Fruit fly (Drosophila melanogaster) whole organism, embryonic: ENCODE measurements around the gene mus101.
A peak's percentile ranks its signal among the peaks of the same experiment; 100 is the strongest.

Source experiments
- B-H2 ChIP-seq: fragments of 200-800 bp; sonication (Bioruptor generic); optimal IDR thresholded peaks from 2 replicates; lab custom pipeline; 2018; ENCODE audit warnings: missing biosample characterization, mild to moderate bottlenecking, missing genetic modification characterization
- BEAF-32 ChIP-seq: fragments of 200-800 bp; sonication (Bioruptor generic); optimal IDR thresholded peaks from 3 replicates; lab custom pipeline; 2017; ENCODE audit warnings: missing biosample characterization, missing genetic modification characterization, mild to moderate bottlenecking, moderate library complexity, missing genetic modification reagents
- CG10462 ChIP-seq: fragments of 200-800 bp; sonication (Bioruptor generic); optimal IDR thresholded peaks from 2 replicates; lab custom pipeline; 2016; ENCODE audit warnings: missing biosample characterization, missing genetic modification characterization
- CG10543 ChIP-seq: fragments of 200-800 bp; sonication (Bioruptor generic); optimal IDR thresholded peaks from 3 replicates; lab custom pipeline; 2017; ENCODE audit warnings: missing biosample characterization, mild to moderate bottlenecking, missing genetic modification characterization, moderate library complexity
- CG12391 ChIP-seq: fragments of 200-800 bp; sonication (Bioruptor generic); optimal IDR thresholded peaks from 3 replicates; lab custom pipeline; 2018; ENCODE audit warnings: missing biosample characterization, mild to moderate bottlenecking, missing genetic modification characterization, moderate library complexity
- CG13296 ChIP-seq: fragments of 200-800 bp; sonication (Bioruptor generic); optimal IDR thresholded peaks from 3 replicates; lab custom pipeline; 2018; ENCODE audit warnings: missing biosample characterization, mild to moderate bottlenecking, missing genetic modification characterization
- CG13424 ChIP-seq: fragments of 200-800 bp; sonication (Bioruptor generic); optimal IDR thresholded peaks from 2 replicates; lab custom pipeline; 2019; ENCODE audit warnings: missing biosample characterization, mild to moderate bottlenecking, missing genetic modification characterization, moderate library complexity
- CG17359 ChIP-seq: fragments of 200-800 bp; sonication (Bioruptor generic); optimal IDR thresholded peaks from 3 replicates; lab custom pipeline; 2018; ENCODE audit warnings: missing biosample characterization, mild to moderate bottlenecking, missing genetic modification characterization, moderate library complexity
- CG2875 ChIP-seq: fragments of 200-800 bp; sonication (Bioruptor generic); optimal IDR thresholded peaks from 2 replicates; lab custom pipeline; 2017; ENCODE audit warnings: missing biosample characterization, mild to moderate bottlenecking, missing genetic modification characterization, missing genetic modification reagents
- CG34376 ChIP-seq: fragments of 200-800 bp; sonication (Bioruptor generic); optimal IDR thresholded peaks from 2 replicates; lab custom pipeline; 2018; ENCODE audit warnings: missing biosample characterization, mild to moderate bottlenecking, missing genetic modification characterization
- CG43689 ChIP-seq: fragments of 200-800 bp; sonication (Bioruptor generic); IDR thresholded peaks from 2 replicates; pipeline ENCODE4 v1.3.6; 2022; ENCODE audit warnings: missing biosample characterization, missing genetic modification characterization
- CG6683 ChIP-seq: fragments of 200-800 bp; sonication (Bioruptor generic); optimal IDR thresholded peaks from 2 replicates; lab custom pipeline; 2017; ENCODE audit warnings: missing biosample characterization, mild to moderate bottlenecking, missing genetic modification characterization, missing genetic modification reagents
- CG6689 ChIP-seq: fragments of 200-800 bp; sonication (Bioruptor generic); IDR thresholded peaks from 2 replicates; pipeline ENCODE4 v1.3.6; 2022; ENCODE audit warnings: missing biosample characterization, missing genetic modification characterization
- CG7839 ChIP-seq: fragments of 200-800 bp; sonication (Bioruptor generic); optimal IDR thresholded peaks from 3 replicates; lab custom pipeline; 2018; ENCODE audit warnings: missing biosample characterization, mild to moderate bottlenecking, missing genetic modification characterization, moderate library complexity
- CG7928 ChIP-seq: fragments of 200-800 bp; sonication (Bioruptor generic); optimal IDR thresholded peaks from 2 replicates; lab custom pipeline; 2017; ENCODE audit warnings: missing biosample characterization, mild to moderate bottlenecking, missing genetic modification characterization
- CG8765 ChIP-seq: fragments of 200-800 bp; sonication (Bioruptor generic); IDR thresholded peaks from 2 replicates; pipeline ENCODE4 v1.3.6; 2022; ENCODE audit warnings: missing biosample characterization, missing genetic modification characterization
- Deaf1 ChIP-seq: fragments of 200-800 bp; optimal IDR thresholded peaks from 3 replicates; lab custom pipeline; 2019; ENCODE audit warnings: missing biosample characterization, mild to moderate bottlenecking, missing genetic modification characterization, moderate library complexity
- Dref ChIP-seq: fragments of 200-800 bp; sonication (Bioruptor generic); IDR thresholded peaks from 2 replicates; pipeline ENCODE4 v1.3.6; 2022; ENCODE audit warnings: missing biosample characterization, missing genetic modification characterization
- Ets65A ChIP-seq: fragments of 200-800 bp; sonication (Bioruptor generic); peaks from one replicate; lab custom pipeline; 2016; ENCODE audit warnings: missing biosample characterization, missing genetic modification characterization
- GATAe ChIP-seq: fragments of 200-800 bp; sonication (Bioruptor generic); conservative IDR thresholded peaks from 2 replicates; pipeline ENCODE4 v1.3.6; 2022; ENCODE audit warnings: missing biosample characterization, missing genetic modification characterization
- Hey ChIP-seq: fragments of 200-800 bp; sonication (Bioruptor generic); optimal IDR thresholded peaks from 3 replicates; lab custom pipeline; 2018; ENCODE audit warnings: missing biosample characterization, mild to moderate bottlenecking, missing genetic modification characterization
- Hmx ChIP-seq: fragments of 200-800 bp; sonication (Bioruptor generic); optimal IDR thresholded peaks from 2 replicates; lab custom pipeline; 2016; ENCODE audit warnings: missing biosample characterization, missing genetic modification characterization
- Lhr ChIP-seq: fragments of 200-800 bp; sonication (Bioruptor generic); optimal IDR thresholded peaks from 3 replicates; lab custom pipeline; 2017; ENCODE audit warnings: mild to moderate bottlenecking, missing biosample characterization, missing genetic modification reagents, missing genetic modification characterization
- Meics ChIP-seq: fragments of 200-800 bp; sonication (Bioruptor generic); optimal IDR thresholded peaks from 2 replicates; lab custom pipeline; 2017; ENCODE audit warnings: missing biosample characterization, mild to moderate bottlenecking, missing genetic modification characterization
- Pdp1 ChIP-seq, 2 experiments: fragments of 200-800 bp; sonication (Bioruptor generic); optimal IDR thresholded peaks; 3 replicates each; lab custom pipeline; 2016; ENCODE audit warnings: missing biosample characterization in 2 of 2, missing genetic modification characterization in 2 of 2, mild to moderate bottlenecking in 1 of 2, moderate library complexity in 1 of 2
- ab ChIP-seq: fragments of 200-800 bp; sonication (Bioruptor generic); optimal IDR thresholded peaks from 2 replicates; lab custom pipeline; 2016; ENCODE audit warnings: missing biosample characterization, missing genetic modification characterization
- bigmax ChIP-seq: fragments of 200-800 bp; sonication (Bioruptor generic); optimal IDR thresholded peaks from 2 replicates; lab custom pipeline; 2018; ENCODE audit warnings: missing biosample characterization, mild to moderate bottlenecking, missing genetic modification characterization
- chinmo ChIP-seq: fragments of 200-800 bp; sonication (Bioruptor generic); IDR thresholded peaks from 4 replicates; pipeline ENCODE4 v1.3.6; 2022; ENCODE audit warnings: missing biosample characterization, missing genetic modification characterization; ENCODE audit not compliant: partially characterized antibody
- cwo ChIP-seq: fragments of 200-800 bp; sonication (Bioruptor generic); optimal IDR thresholded peaks from 3 replicates; lab custom pipeline; 2017; ENCODE audit warnings: missing biosample characterization, missing genetic modification characterization, mild to moderate bottlenecking, moderate library complexity, missing genetic modification reagents
- danr ChIP-seq: fragments of 200-800 bp; sonication (Bioruptor generic); IDR thresholded peaks from 2 replicates; pipeline ENCODE4 v1.3.6; 2022; ENCODE audit warnings: missing biosample characterization, missing genetic modification characterization
- exex ChIP-seq: fragments of 200-800 bp; sonication (Bioruptor generic); optimal IDR thresholded peaks from 4 replicates; lab custom pipeline; 2018; ENCODE audit warnings: missing biosample characterization, mild to moderate bottlenecking, missing genetic modification characterization, moderate library complexity
- ind ChIP-seq: fragments of 200-800 bp; sonication (Bioruptor generic); optimal IDR thresholded peaks from 3 replicates; lab custom pipeline; 2016; ENCODE audit warnings: missing biosample characterization, missing genetic modification characterization
- jigr1 ChIP-seq: fragments of 200-800 bp; sonication (Bioruptor generic); IDR thresholded peaks from 3 replicates; pipeline ENCODE4 v1.3.6; 2022; ENCODE audit warnings: missing biosample characterization, missing genetic modification characterization
- mirr ChIP-seq: fragments of 200-800 bp; sonication (Bioruptor generic); optimal IDR thresholded peaks from 3 replicates; lab custom pipeline; 2018; ENCODE audit warnings: missing biosample characterization, mild to moderate bottlenecking, missing genetic modification characterization
- mld ChIP-seq: fragments of 200-800 bp; sonication (Bioruptor generic); IDR thresholded peaks from 3 replicates; pipeline ENCODE4 v1.3.6; 2022; ENCODE audit warnings: missing biosample characterization, missing genetic modification characterization; ENCODE audit not compliant: partially characterized antibody
- pan ChIP-seq, 4 experiments: fragments of >200 bp in 3 of 4; fragments of 200-800 bp in 1 of 4; sonication (Bioruptor generic) in 1 of 4; optimal IDR thresholded peaks in 3 of 4; IDR thresholded peaks in 1 of 4; 2 replicates each; pipeline versions ENCODE4 v1.3.6 to Lab custom; 2017 to 2022; ENCODE audit warnings: missing biosample characterization in 2 of 4, missing genetic modification characterization in 2 of 4, mixed read lengths in 1 of 4
- prd ChIP-seq, 3 experiments: fragments of >200 bp in 2 of 3; fragments of 200-800 bp in 1 of 3; sonication (Bioruptor generic) in 1 of 3; optimal IDR thresholded peaks in 2 of 3; IDR thresholded peaks in 1 of 3; 2 replicates in 2 of 3; 3 replicates in 1 of 3; pipeline versions ENCODE4 v1.3.6 to Lab custom; 2017 to 2022; ENCODE audit warnings: missing biosample characterization in 1 of 3, missing genetic modification characterization in 1 of 3
- row ChIP-seq: fragments of 200-800 bp; sonication (Bioruptor generic); IDR thresholded peaks from 3 replicates; pipeline ENCODE4 v1.3.6; 2022; ENCODE audit warnings: missing biosample characterization, missing genetic modification characterization
- sc ChIP-seq, 3 experiments: fragments of >200 bp in 2 of 3; fragments of 200-800 bp in 1 of 3; sonication (Bioruptor generic) in 1 of 3; optimal IDR thresholded peaks; 2 replicates in 2 of 3; 3 replicates in 1 of 3; lab custom pipeline; 2017; ENCODE audit warnings: mild to moderate bottlenecking in 1 of 3, missing biosample characterization in 1 of 3, missing genetic modification characterization in 1 of 3, missing genetic modification reagents in 1 of 3
- sd ChIP-seq: fragments of 200-800 bp; sonication (Bioruptor generic); optimal IDR thresholded peaks from 3 replicates; lab custom pipeline; 2018; ENCODE audit warnings: missing biosample characterization, mild to moderate bottlenecking, missing genetic modification characterization, moderate library complexity
- sens ChIP-seq: fragments of 200-800 bp; sonication (Bioruptor generic); peaks from one replicate; lab custom pipeline; 2016; ENCODE audit warnings: missing biosample characterization, missing genetic modification characterization
- slbo ChIP-seq: fragments of 200-800 bp; sonication (Bioruptor generic); IDR thresholded peaks from 2 replicates; pipeline ENCODE4 v1.3.6; 2022; ENCODE audit warnings: missing biosample characterization, missing genetic modification characterization
- tio ChIP-seq: fragments of 200-800 bp; sonication (Bioruptor generic); optimal IDR thresholded peaks from 2 replicates; lab custom pipeline; 2017; ENCODE audit warnings: missing biosample characterization, missing genetic modification characterization, inconsistent platforms
- trh ChIP-seq: fragments of 200-800 bp; sonication (Bioruptor generic); optimal IDR thresholded peaks from 2 replicates; lab custom pipeline; 2016; ENCODE audit warnings: missing biosample characterization, missing genetic modification characterization
- twi ChIP-seq: fragments of 200-800 bp; optimal IDR thresholded peaks from 2 replicates; lab custom pipeline; 2019; ENCODE audit warnings: missing biosample characterization, mild to moderate bottlenecking, missing genetic modification characterization, moderate library complexity
- vnd ChIP-seq: fragments of 200-800 bp; sonication (Bioruptor generic); IDR thresholded peaks from 3 replicates; pipeline ENCODE4 v1.3.6; 2022; ENCODE audit warnings: missing biosample characterization, missing genetic modification characterization; ENCODE audit not compliant: partially characterized antibody
- z ChIP-seq: fragments of 200-800 bp; sonication (Bioruptor generic); IDR thresholded peaks from 3 replicates; pipeline ENCODE4 v1.3.6; 2022; ENCODE audit warnings: missing biosample characterization, missing genetic modification characterization
- zfh1 ChIP-seq: fragments of 200-800 bp; sonication (Bioruptor generic); IDR thresholded peaks from 3 replicates; pipeline ENCODE4 v1.3.6; 2022; ENCODE audit warnings: missing biosample characterization, missing genetic modification characterization

Gene mus101

dm6 chrX:13680262-13680661, 41.8 kb upstream of the mus101 start, which contains the start of gene CG12177 (continued):
- TF ChIP-seq GATAe (GFP tag; lab: Robert Waterston, UW) (peak; percentile 21; the same call in 1 of the 2 replicates), CG34376 (GFP tag; lab: Kevin White, UChicago) (peak; percentile 86), Pdp1 (GFP tag; optimal IDR thresholded peaks at IDR 0.05; lab: Kevin White, UChicago) (peak in 1 of 2 experiments; percentile 66), z (GFP tag; lab: Robert Waterston, UW) (peak; percentile 44; the same call in 1 of the 3 replicates), CG13296 (GFP tag; lab: Kevin White, UChicago) (peak; percentile 6), BEAF-32 (GFP tag; lab: Kevin White, UChicago) (peak; percentile 9), Deaf1 (peak; percentile 32), trh (GFP tag; lab: Kevin White, UChicago) (no peak), CG8765 (no peak), Hmx (GFP tag; lab: Kevin White, UChicago) (no peak), Lhr (no peak), zfh1 (0 out of 3 replicates have a peak, but pooled peaks have one; percentile 6), ind (no peak), danr (GFP tag; lab: Robert Waterston, UW) (no peak), CG10462 (GFP tag; lab: Kevin White, UChicago) (no peak), CG12391 (tag; lab: Kevin White, UChicago) (no peak), CG17359 (no peak), pan (optimal IDR thresholded peaks at IDR 0.05; lab: Kevin White, UChicago) (no peak), pan (GFP tag; optimal IDR thresholded peaks at IDR 0.05 in 1 of 2, IDR thresholded peaks at IDR 0.05 in 1 of 2) (no peak), sens (no peak), CG6683 (no peak), exex (tag; lab: Kevin White, UChicago) (peak; percentile 54), CG43689 (GFP tag; lab: Robert Waterston, UW) (no peak), sd (peak; percentile 57), CG7839 (tag; lab: Kevin White, UChicago) (no peak), CG13424 (tag; lab: Kevin White, UChicago) (no peak), Ets65A (GFP tag; lab: Kevin White, UChicago) (peak; percentile 37), CG2875 (GFP tag; lab: Kevin White, UChicago) (no peak), Dref (GFP tag; lab: Robert Waterston, UW) (0 out of 2 replicates have a peak, but pooled peaks have one; percentile 20), chinmo (GFP tag; lab: Robert Waterston, UW) (peak; percentile 7; the same call in 1 of the 4 replicates), row (GFP tag; lab: Robert Waterston, UW) (peak; percentile 61), cwo (GFP tag; lab: Kevin White, UChicago) (peak; percentile 52), Hey (tag; lab: Kevin White, UChicago) (peak; percentile 0), ab (GFP tag; lab: Kevin White, UChicago) (no peak), slbo (GFP tag; lab: Robert Waterston, UW) (peak; percentile 3; the same call in 1 of the 2 replicates), CG7928 (GFP tag; lab: Kevin White, UChicago) (no peak), sc (optimal IDR thresholded peaks at IDR 0.05; lab: Kevin White, UChicago) (no peak), sc (GFP tag; optimal IDR thresholded peaks at IDR 0.05; lab: Kevin White, UChicago) (no peak), CG10543 (peak; percentile 75), vnd (GFP tag; lab: Robert Waterston, UW) (no peak), bigmax (no peak), jigr1 (no peak), CG6689 (GFP tag; lab: Robert Waterston, UW) (no peak), mld (GFP tag; lab: Robert Waterston, UW) (no peak), prd (optimal IDR thresholded peaks at IDR 0.05; lab: Kevin White, UChicago) (no peak), prd (GFP tag; IDR thresholded peaks at IDR 0.05; lab: Robert Waterston, UW) (no peak), twi (tag; lab: Kevin White, UChicago) (peak; percentile 97), tio (GFP tag; lab: Kevin White, UChicago) (no peak), mirr (peak; percentile 64), B-H2 (GFP tag; lab: Kevin White, UChicago) (no peak), Meics (no peak)
